Fruit fly (Drosophila melanogaster) whole organism, embryonic: ENCODE data around the gene CG33325.

ENCODE experiments used
- Ada2b ChIP-seq: fragments of 200-800 bp; sonication (Bioruptor generic); IDR thresholded peaks from 2 replicates; pipeline ENCODE4 v1.3.6; 2022; ENCODE audit warnings: missing biosample characterization, missing genetic modification characterization
- CG1024 ChIP-seq: fragments of 200-800 bp; sonication (Bioruptor generic); IDR thresholded peaks from 2 replicates; pipeline ENCODE4 v1.3.6; 2022; ENCODE audit warnings: missing biosample characterization, missing genetic modification characterization
- CG12236 ChIP-seq: fragments of 200-800 bp; sonication (Bioruptor generic); optimal IDR thresholded peaks from 2 replicates; lab custom pipeline; 2016; ENCODE audit warnings: missing biosample characterization, missing genetic modification characterization
- CG15514 ChIP-seq: fragments of 200-800 bp; sonication (Bioruptor generic); optimal IDR thresholded peaks from 3 replicates; lab custom pipeline; 2017; ENCODE audit warnings: missing biosample characterization, missing genetic modification characterization, mild to moderate bottlenecking, moderate library complexity, missing genetic modification reagents
- CG17186 ChIP-seq: fragments of 200-800 bp; sonication (Bioruptor generic); optimal IDR thresholded peaks from 3 replicates; lab custom pipeline; 2017; ENCODE audit warnings: missing biosample characterization, missing genetic modification reagents, missing genetic modification characterization
- CG17912 ChIP-seq: fragments of 200-800 bp; sonication (Bioruptor generic); optimal IDR thresholded peaks from 2 replicates; lab custom pipeline; 2018; ENCODE audit warnings: missing biosample characterization, mild to moderate bottlenecking, missing genetic modification characterization
- CG1792 ChIP-seq: fragments of 200-800 bp; sonication (Bioruptor generic); optimal IDR thresholded peaks from 2 replicates; lab custom pipeline; 2016; ENCODE audit warnings: missing biosample characterization, missing genetic modification characterization
- CG18476 ChIP-seq: fragments of 200-800 bp; sonication (Bioruptor generic); optimal IDR thresholded peaks from 2 replicates; lab custom pipeline; 2016; ENCODE audit warnings: missing biosample characterization, mild to moderate bottlenecking, missing genetic modification characterization
- CG2129 ChIP-seq: fragments of 200-800 bp; sonication (Bioruptor generic); IDR thresholded peaks from 2 replicates; pipeline ENCODE4 v1.3.6; 2022; ENCODE audit warnings: missing biosample characterization, missing genetic modification characterization; ENCODE audit not compliant: partially characterized antibody
- CG2678 ChIP-seq: fragments of 200-800 bp; sonication (Bioruptor generic); optimal IDR thresholded peaks from 3 replicates; lab custom pipeline; 2019; ENCODE audit warnings: missing biosample characterization, mild to moderate bottlenecking, missing genetic modification characterization, moderate library complexity
- CG30020 ChIP-seq: fragments of 200-800 bp; optimal IDR thresholded peaks from 2 replicates; lab custom pipeline; 2019; ENCODE audit warnings: missing biosample characterization, mild to moderate bottlenecking, missing genetic modification characterization, moderate library complexity
- CG30431 ChIP-seq: fragments of 200-800 bp; sonication (Bioruptor generic); optimal IDR thresholded peaks from 2 replicates; lab custom pipeline; 2017; ENCODE audit warnings: missing biosample characterization, missing genetic modification characterization
- CG31224 ChIP-seq: fragments of 200-800 bp; sonication (Bioruptor generic); IDR thresholded peaks from 2 replicates; pipeline ENCODE4 v1.3.6; 2022; ENCODE audit warnings: missing biosample characterization, missing genetic modification characterization
- CG32532 ChIP-seq: fragments of 200-800 bp; sonication (Bioruptor generic); IDR thresholded peaks from 2 replicates; pipeline ENCODE4 v1.3.6; 2022; ENCODE audit warnings: missing biosample characterization, missing genetic modification characterization
- CG3407 ChIP-seq: fragments of 200-800 bp; sonication (Bioruptor generic); optimal IDR thresholded peaks from 2 replicates; lab custom pipeline; 2018; ENCODE audit warnings: missing biosample characterization, mild to moderate bottlenecking, missing genetic modification characterization
- CG3847 ChIP-seq: fragments of 200-800 bp; sonication (Bioruptor generic); IDR thresholded peaks from 2 replicates; pipeline ENCODE4 v1.3.6; 2022; ENCODE audit warnings: missing biosample characterization, missing genetic modification characterization
- CG42726 ChIP-seq: fragments of 200-800 bp; sonication (Bioruptor generic); IDR thresholded peaks from 2 replicates; pipeline ENCODE4 v1.3.6; 2022; ENCODE audit warnings: missing biosample characterization, missing genetic modification characterization; ENCODE audit not compliant: partially characterized antibody
- CG4820 ChIP-seq: fragments of 200-800 bp; sonication (Bioruptor generic); optimal IDR thresholded peaks from 3 replicates; lab custom pipeline; 2016; ENCODE audit warnings: missing biosample characterization, missing genetic modification characterization
- CG9437 ChIP-seq: fragments of 200-800 bp; sonication (Bioruptor generic); optimal IDR thresholded peaks from 2 replicates; lab custom pipeline; 2018; ENCODE audit warnings: missing biosample characterization, mild to moderate bottlenecking, missing genetic modification characterization
- CG9876 ChIP-seq: fragments of 200-800 bp; sonication (Bioruptor generic); optimal IDR thresholded peaks from 2 replicates; lab custom pipeline; 2016; ENCODE audit warnings: missing biosample characterization, missing genetic modification characterization
- CkIIα-i1 ChIP-seq: fragments of 200-800 bp; sonication (Bioruptor generic); IDR thresholded peaks from 2 replicates; pipeline ENCODE4 v1.3.6; 2022; ENCODE audit warnings: missing biosample characterization, missing genetic modification characterization
- Dp ChIP-seq: fragments of 200-800 bp; sonication (Bioruptor generic); optimal IDR thresholded peaks from 2 replicates; lab custom pipeline; 2018; ENCODE audit warnings: missing biosample characterization, mild to moderate bottlenecking, missing genetic modification characterization, moderate library complexity
- Gug ChIP-seq: fragments of 200-800 bp; sonication (Bioruptor generic); IDR thresholded peaks from 4 replicates; pipeline ENCODE4 v1.3.6; 2022; ENCODE audit warnings: missing biosample characterization, missing genetic modification characterization
- H15 ChIP-seq: fragments of 200-800 bp; sonication (Bioruptor generic); IDR thresholded peaks from 3 replicates; pipeline ENCODE4 v1.3.6; 2022; ENCODE audit warnings: missing biosample characterization, missing genetic modification characterization
- HLH4C ChIP-seq: fragments of 200-800 bp; sonication (Bioruptor generic); IDR thresholded peaks from 3 replicates; pipeline ENCODE4 v1.3.6; 2022; ENCODE audit warnings: missing biosample characterization, missing genetic modification characterization; ENCODE audit not compliant: partially characterized antibody
- Hr3 ChIP-seq: fragments of 200-800 bp; sonication (Bioruptor generic); optimal IDR thresholded peaks from 3 replicates; lab custom pipeline; 2016; ENCODE audit warnings: missing biosample characterization, missing genetic modification characterization
- Jarid2 ChIP-seq: fragments of 200-800 bp; sonication (Bioruptor generic); optimal IDR thresholded peaks from 3 replicates; lab custom pipeline; 2017; ENCODE audit warnings: mild to moderate bottlenecking, missing biosample characterization, missing genetic modification reagents, missing genetic modification characterization
- NC2α ChIP-seq: fragments of 200-800 bp; sonication (Bioruptor generic); optimal IDR thresholded peaks from 2 replicates; lab custom pipeline; 2016; ENCODE audit warnings: missing biosample characterization, missing genetic modification characterization
- Neu2 ChIP-seq: fragments of 200-800 bp; sonication (Bioruptor generic); optimal IDR thresholded peaks from 3 replicates; lab custom pipeline; 2016; ENCODE audit warnings: missing biosample characterization, missing genetic modification characterization, borderline replicate concordance
- Six4 ChIP-seq: fragments of 200-800 bp; sonication (Bioruptor generic); optimal IDR thresholded peaks from 2 replicates; lab custom pipeline; 2016; ENCODE audit warnings: missing biosample characterization, missing genetic modification characterization
- Sry-β ChIP-seq: fragments of 200-800 bp; sonication (Bioruptor generic); optimal IDR thresholded peaks from 2 replicates; lab custom pipeline; 2018; ENCODE audit warnings: missing biosample characterization, mild to moderate bottlenecking, missing genetic modification characterization, moderate library complexity
- YL-1 ChIP-seq: fragments of 200-800 bp; sonication (Bioruptor generic); optimal IDR thresholded peaks from 3 replicates; lab custom pipeline; 2017; ENCODE audit warnings: missing biosample characterization, mild to moderate bottlenecking, missing genetic modification characterization
- ac ChIP-seq: fragments of 200-800 bp; sonication (Bioruptor generic); optimal IDR thresholded peaks from 3 replicates; lab custom pipeline; 2017; ENCODE audit warnings: missing biosample characterization, mild to moderate bottlenecking, missing genetic modification characterization
- caup ChIP-seq: fragments of 200-800 bp; sonication (Bioruptor generic); optimal IDR thresholded peaks from 3 replicates; lab custom pipeline; 2017; ENCODE audit warnings: missing biosample characterization, mild to moderate bottlenecking, missing genetic modification characterization, moderate library complexity; ENCODE audit not compliant: severe bottlenecking
- crc ChIP-seq: fragments of 200-800 bp; sonication (Bioruptor generic); optimal IDR thresholded peaks from 2 replicates; lab custom pipeline; 2016; ENCODE audit warnings: missing biosample characterization, missing genetic modification characterization
- cwo ChIP-seq: fragments of 200-800 bp; sonication (Bioruptor generic); optimal IDR thresholded peaks from 3 replicates; lab custom pipeline; 2017; ENCODE audit warnings: missing biosample characterization, missing genetic modification characterization, mild to moderate bottlenecking, moderate library complexity, missing genetic modification reagents
- fd96Cb ChIP-seq: fragments of 200-800 bp; sonication (Bioruptor generic); optimal IDR thresholded peaks from 2 replicates; lab custom pipeline; 2018; ENCODE audit warnings: missing biosample characterization, mild to moderate bottlenecking, missing genetic modification characterization, moderate library complexity
- gcm ChIP-seq: fragments of 200-800 bp; sonication (Bioruptor generic); optimal IDR thresholded peaks from 2 replicates; lab custom pipeline; 2019; ENCODE audit warnings: missing biosample characterization, mild to moderate bottlenecking, missing genetic modification characterization, moderate library complexity
- knrl ChIP-seq: fragments of 200-800 bp; sonication (Bioruptor generic); IDR thresholded peaks from 3 replicates; pipeline ENCODE4 v1.3.6; 2022; ENCODE audit warnings: missing biosample characterization, missing genetic modification characterization; ENCODE audit not compliant: partially characterized antibody
- mirr ChIP-seq: fragments of 200-800 bp; sonication (Bioruptor generic); optimal IDR thresholded peaks from 3 replicates; lab custom pipeline; 2018; ENCODE audit warnings: missing biosample characterization, mild to moderate bottlenecking, missing genetic modification characterization
- sob ChIP-seq: fragments of 200-800 bp; sonication (Bioruptor generic); IDR thresholded peaks from 2 replicates; pipeline ENCODE4 v1.3.6; 2022; ENCODE audit warnings: missing biosample characterization, missing genetic modification characterization
- ssp ChIP-seq: fragments of 200-800 bp; sonication (Bioruptor generic); IDR thresholded peaks from 2 replicates; pipeline ENCODE4 v1.3.6; 2022; ENCODE audit warnings: missing biosample characterization, missing genetic modification characterization
- stwl ChIP-seq: fragments of 200-800 bp; sonication (Bioruptor generic); optimal IDR thresholded peaks from 3 replicates; lab custom pipeline; 2018; ENCODE audit warnings: missing biosample characterization, mild to moderate bottlenecking, missing genetic modification characterization, moderate library complexity
- tio ChIP-seq: fragments of 200-800 bp; sonication (Bioruptor generic); optimal IDR thresholded peaks from 2 replicates; lab custom pipeline; 2017; ENCODE audit warnings: missing biosample characterization, missing genetic modification characterization, inconsistent platforms
- trh ChIP-seq: fragments of 200-800 bp; sonication (Bioruptor generic); optimal IDR thresholded peaks from 2 replicates; lab custom pipeline; 2016; ENCODE audit warnings: missing biosample characterization, missing genetic modification characterization
- vvl ChIP-seq: fragments of 200-800 bp; sonication (Bioruptor generic); IDR thresholded peaks from 2 replicates; pipeline ENCODE4 v1.3.6; 2022; ENCODE audit warnings: missing biosample characterization, missing genetic modification characterization
- wdn ChIP-seq: fragments of 200-800 bp; sonication (Bioruptor generic); IDR thresholded peaks from 2 replicates; pipeline ENCODE4 v1.3.6; 2022; ENCODE audit warnings: missing biosample characterization, missing genetic modification characterization
- zfh1 ChIP-seq: fragments of 200-800 bp; sonication (Bioruptor generic); IDR thresholded peaks from 3 replicates; pipeline ENCODE4 v1.3.6; 2022; ENCODE audit warnings: missing biosample characterization, missing genetic modification characterization
- zfh2 ChIP-seq: fragments of 200-800 bp; sonication (Bioruptor generic); optimal IDR thresholded peaks from 2 replicates; lab custom pipeline; 2016; ENCODE audit warnings: missing biosample characterization, missing genetic modification characterization

Gene CG33325

dm6 chr3R:8650741-8651140, 29.1 kb downstream of the CG33325 start, which contains the start of the genes Mkk4 and SLIRP2 (continued):
- TF ChIP-seq CG9876 (GFP tag; lab: Kevin White, UChicago) (peak; percentile 97), CG18476 (GFP tag; lab: Kevin White, UChicago) (peak; percentile 99), CG30020 (tag; lab: Kevin White, UChicago) (peak; percentile 93), NC2α (GFP tag; lab: Kevin White, UChicago) (peak; percentile 98), CG31224 (GFP tag; lab: Robert Waterston, UW) (peak; percentile 97), zfh2 (GFP tag; lab: Kevin White, UChicago) (peak; percentile 99), CkIIα-i1 (GFP tag; lab: Robert Waterston, UW) (peak; percentile 95), CG9437 (GFP tag; lab: Kevin White, UChicago) (peak; percentile 95), CG2129 (GFP tag; lab: Robert Waterston, UW) (peak; percentile 77), CG4820 (GFP tag; lab: Kevin White, UChicago) (peak; percentile 99), tio (GFP tag; lab: Kevin White, UChicago) (peak; percentile 99), CG15514 (GFP tag; lab: Kevin White, UChicago) (peak; percentile 95), CG1792 (GFP tag; lab: Kevin White, UChicago) (peak; percentile 97), YL-1 (GFP tag; lab: Kevin White, UChicago) (peak; percentile 98), CG12236 (GFP tag; lab: Kevin White, UChicago) (peak; percentile 98)
- TF ChIP-seq, all 482 proteins: peak for 467

DNA sequence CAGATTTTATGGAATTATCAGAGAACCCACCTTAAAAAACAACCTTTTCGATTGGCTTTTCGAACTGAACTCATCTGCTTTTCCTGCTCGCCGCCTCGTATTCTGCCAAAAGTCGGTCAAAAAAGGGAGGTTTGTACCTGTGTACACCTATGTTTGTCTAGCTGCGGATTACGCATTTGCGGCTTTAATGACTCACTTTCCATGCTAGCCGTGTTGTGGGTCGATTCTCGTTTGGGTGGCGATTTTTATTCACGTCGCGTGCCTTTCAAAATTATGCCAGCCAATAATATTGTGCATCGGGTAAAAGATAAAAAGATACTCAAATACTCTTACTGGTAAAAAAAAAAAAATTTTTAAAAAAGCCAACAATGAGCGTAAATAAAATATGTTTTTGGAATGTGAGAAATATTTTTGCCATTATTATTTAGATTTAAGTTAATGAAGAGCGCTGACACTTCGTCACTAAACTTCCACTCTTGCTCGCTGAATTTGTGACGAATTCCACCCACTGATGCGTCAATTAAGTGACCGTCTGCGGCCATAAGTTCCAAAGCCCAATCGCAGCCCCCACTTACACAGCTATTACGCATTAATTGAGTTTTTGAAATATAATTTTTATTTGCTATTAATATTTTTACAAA, 34.1 kb downstream of the CG33325 start, which contains the start of gene Cyp313b1:
TSS of gene Cyp313b1 (minus strand) at position 71 of the 641 bp plus-strand sequence.
- TF ChIP-seq Ada2b (GFP tag; lab: Robert Waterston, UW), result no peak
- no peak for TF ChIP-seq crc (GFP tag; lab: Kevin White, UChicago)
- no peak for TF ChIP-seq stwl (tag; lab: Kevin White, UChicago)
- no peak for TF ChIP-seq gcm (GFP tag; lab: Kevin White, UChicago)
- TF ChIP-seq wdn, result no peak
- TF ChIP-seq CG1024 (GFP tag; lab: Robert Waterston, UW), result no peak
- peak; percentile 7 for TF ChIP-seq CG2678 (tag; lab: Kevin White, UChicago)
- no peak for TF ChIP-seq Dp (GFP tag; lab: Kevin White, UChicago)
- no peak for TF ChIP-seq cwo (GFP tag; lab: Kevin White, UChicago)
- TF ChIP-seq Jarid2 (GFP tag; lab: Kevin White, UChicago), result no peak
- no peak for TF ChIP-seq Six4 (GFP tag; lab: Kevin White, UChicago)
- no peak for TF ChIP-seq ac (GFP tag; lab: Kevin White, UChicago)
- TF ChIP-seq CG3847 (GFP tag; lab: Robert Waterston, UW), result no peak
- no peak for TF ChIP-seq vvl (GFP tag; lab: Robert Waterston, UW)
- TF ChIP-seq CG30431 (GFP tag; lab: Kevin White, UChicago), result no peak
- no peak for TF ChIP-seq Sry-β (GFP tag; lab: Kevin White, UChicago)
- TF ChIP-seq mirr (GFP tag; lab: Kevin White, UChicago), result no peak
- no peak for TF ChIP-seq CG17912
- TF ChIP-seq CG3407 (GFP tag; lab: Kevin White, UChicago), result no peak
- TF ChIP-seq zfh1 (GFP tag; lab: Robert Waterston, UW), result no peak
- no peak for TF ChIP-seq H15 (GFP tag; lab: Robert Waterston, UW)
- no peak for TF ChIP-seq caup (GFP tag; lab: Kevin White, UChicago)
- TF ChIP-seq Gug (GFP tag; lab: Robert Waterston, UW), result peak; percentile 22; the same call in 1 of the 4 replicates
- TF ChIP-seq CG17186, result no peak
- TF ChIP-seq fd96Cb (tag; lab: Kevin White, UChicago), result no peak
- no peak for TF ChIP-seq HLH4C (GFP tag; lab: Robert Waterston, UW)
- TF ChIP-seq trh, result no peak
- TF ChIP-seq ssp (GFP tag; lab: Robert Waterston, UW), result no peak
- TF ChIP-seq CG32532, result no peak
- no peak for TF ChIP-seq sob (GFP tag; lab: Robert Waterston, UW)
- TF ChIP-seq Neu2 (GFP tag; lab: Kevin White, UChicago), result no peak
- TF ChIP-seq Hr3, result no peak
- TF ChIP-seq CG42726 (GFP tag; lab: Robert Waterston, UW), result no peak
- no peak for TF ChIP-seq knrl (GFP tag; lab: Robert Waterston, UW)
